Worm (Caenorhabditis elegans) whole organism, L4 larva: Measurements from ENCODE around the gene Y22D7AL.7.

Experiments
- F37D6.2 ChIP-seq: sonication (generic microtip); optimal IDR thresholded peaks from 2 replicates; lab custom pipeline; 2016; ENCODE audit warnings: mild to moderate bottlenecking, missing genetic modification characterization, missing compliant biosample characterization
- F49E8.2 ChIP-seq: sonication (generic microtip); optimal IDR thresholded peaks from 2 replicates; lab custom pipeline; 2016; ENCODE audit warnings: missing compliant biosample characterization, mild to moderate bottlenecking, missing genetic modification characterization, borderline replicate concordance
- R02D3.7 ChIP-seq: fragments of 150-350 bp; sonication (generic microtip); optimal IDR thresholded peaks from 3 replicates; lab custom pipeline; 2014; ENCODE audit warnings: missing biosample characterization, missing genetic modification characterization
- T20F7.1 ChIP-seq: fragments of 200-800 bp; sonication (Bioruptor generic); optimal IDR thresholded peaks from 2 replicates; lab custom pipeline; 2018; ENCODE audit warnings: mild to moderate bottlenecking, missing genetic modification characterization, missing compliant biosample characterization
- Y105C5A.15 ChIP-seq: fragments of 200-800 bp; sonication (Bioruptor generic); IDR thresholded peaks from 2 replicates; pipeline ENCODE4 v1.3.6; 2022; ENCODE audit warnings: missing genetic modification characterization, missing compliant biosample characterization
- Y48G9A.11 ChIP-seq: fragments of 200-800 bp; sonication (Bioruptor generic); IDR thresholded peaks from 2 replicates; pipeline ENCODE4 v1.3.6; 2022; ENCODE audit warnings: missing genetic modification reagents, missing genetic modification characterization, missing compliant biosample characterization
- ZK337.2 ChIP-seq: fragments of 200-800 bp; sonication (Bioruptor generic); IDR thresholded peaks from 2 replicates; pipeline ENCODE4 v1.3.6; 2022; ENCODE audit warnings: missing genetic modification reagents, missing genetic modification characterization, missing compliant biosample characterization
- arid-1 ChIP-seq: fragments of 200-800 bp; sonication (Bioruptor generic); conservative IDR thresholded peaks from 2 replicates; pipeline ENCODE4 v1.3.6; 2022; ENCODE audit warnings: missing genetic modification reagents, missing genetic modification characterization, missing compliant biosample characterization
- ceh-32 ChIP-seq: sonication (generic microtip); optimal IDR thresholded peaks from 2 replicates; lab custom pipeline; 2016; ENCODE audit warnings: mild to moderate bottlenecking, missing genetic modification characterization, missing compliant biosample characterization; ENCODE audit not compliant: poor library complexity
- ceh-62 ChIP-seq: sonication (generic microtip); optimal IDR thresholded peaks from 2 replicates; lab custom pipeline; 2017; ENCODE audit warnings: missing biosample characterization, missing genetic modification characterization
- ces-1 ChIP-seq: fragments of 150-350 bp; sonication (generic microtip); optimal IDR thresholded peaks from 4 replicates; lab custom pipeline; 2014; ENCODE audit warnings: missing biosample characterization, missing genetic modification reagents, missing genetic modification characterization
- cey-2 ChIP-seq: sonication (generic microtip); optimal IDR thresholded peaks from 3 replicates; lab custom pipeline; 2017; ENCODE audit warnings: missing genetic modification characterization, mild to moderate bottlenecking, missing compliant biosample characterization, antibody characterized with exemption, borderline replicate concordance; ENCODE audit not compliant: insufficient read depth
- ctbp-1 ChIP-seq: fragments of 200-800 bp; sonication (Bioruptor generic); IDR thresholded peaks from 2 replicates; pipeline ENCODE4 v1.3.6; 2022; ENCODE audit warnings: missing genetic modification reagents, missing genetic modification characterization, missing compliant biosample characterization
- daf-16 ChIP-seq, 3 experiments: sonication (generic microtip); optimal IDR thresholded peaks; 2 replicates each; lab custom pipeline; 2016 to 2017; ENCODE audit warnings: missing genetic modification characterization in 3 of 3, missing genetic modification reagents in 3 of 3, mild to moderate bottlenecking in 2 of 3, missing compliant biosample characterization in 2 of 3, missing biosample characterization in 1 of 3, moderate library complexity in 1 of 3
- duxl-1 ChIP-seq: sonication (generic microtip); optimal IDR thresholded peaks from 2 replicates; lab custom pipeline; 2016; ENCODE audit warnings: mild to moderate bottlenecking, missing genetic modification characterization, moderate library complexity, missing compliant biosample characterization; ENCODE audit not compliant: poor library complexity
- fos-1 ChIP-seq: fragments of 150-350 bp; optimal IDR thresholded peaks from 2 replicates; lab custom pipeline; 2014; ENCODE audit warnings: missing biosample characterization, missing genetic modification characterization
- hlh-30 ChIP-seq: sonication (generic microtip); optimal IDR thresholded peaks from 2 replicates; lab custom pipeline; 2017; ENCODE audit warnings: antibody characterized with exemption, mild to moderate bottlenecking, missing genetic modification characterization, missing compliant biosample characterization; ENCODE audit not compliant: insufficient read depth
- lim-7 ChIP-seq: fragments of 200-800 bp; sonication (Bioruptor generic); IDR thresholded peaks from 2 replicates; pipeline ENCODE4 v1.3.6; 2022; ENCODE audit warnings: missing genetic modification characterization, missing compliant biosample characterization
- lin-38 ChIP-seq: fragments of 200-800 bp; sonication (Bioruptor generic); IDR thresholded peaks from 2 replicates; pipeline ENCODE4 v1.3.6; 2022; ENCODE audit warnings: missing genetic modification reagents, missing genetic modification characterization, missing compliant biosample characterization
- lin-39 ChIP-seq: fragments of 150-350 bp; optimal IDR thresholded peaks from 2 replicates; lab custom pipeline; 2014; ENCODE audit warnings: missing biosample characterization, missing genetic modification reagents, missing genetic modification characterization
- madf-5 ChIP-seq, 2 experiments: fragments of 200-800 bp; sonication (Bioruptor generic); IDR thresholded peaks; 2 replicates each; pipeline ENCODE4 v1.3.6; 2022; ENCODE audit warnings: missing compliant biosample characterization in 2 of 2, missing genetic modification characterization in 2 of 2
- mdl-1 ChIP-seq, 2 experiments: fragments of 150-350 bp in 1 of 2; sonication (generic microtip) in 1 of 2; optimal IDR thresholded peaks; 2 replicates each; lab custom pipeline; 2014 to 2017; ENCODE audit warnings: missing biosample characterization in 2 of 2, missing genetic modification characterization in 2 of 2
- mes-2 ChIP-seq: sonication (generic microtip); optimal IDR thresholded peaks from 2 replicates; lab custom pipeline; 2016; ENCODE audit warnings: missing genotype, mild to moderate bottlenecking, missing genetic modification characterization, missing compliant biosample characterization; ENCODE audit not compliant: poor library complexity, severe bottlenecking
- mxl-2 ChIP-seq: fragments of 200-800 bp; sonication (Bioruptor generic); conservative IDR thresholded peaks from 2 replicates; pipeline ENCODE4 v1.3.6; 2022; ENCODE audit warnings: missing genetic modification reagents, missing genetic modification characterization, missing compliant biosample characterization
- nhr-10 ChIP-seq: fragments of 150-350 bp; optimal IDR thresholded peaks from 2 replicates; lab custom pipeline; 2014; ENCODE audit warnings: missing biosample characterization, missing genetic modification characterization
- nhr-102 ChIP-seq: sonication (generic microtip); optimal IDR thresholded peaks from 2 replicates; lab custom pipeline; 2016; ENCODE audit warnings: mild to moderate bottlenecking, missing genetic modification characterization, moderate library complexity, missing compliant biosample characterization
- nhr-11 ChIP-seq: fragments of 150-350 bp; optimal IDR thresholded peaks from 2 replicates; lab custom pipeline; 2014; ENCODE audit warnings: missing biosample characterization, missing genetic modification characterization
- nhr-111 ChIP-seq: fragments of 200-800 bp; sonication (Bioruptor generic); optimal IDR thresholded peaks from 2 replicates; lab custom pipeline; 2018; ENCODE audit warnings: mild to moderate bottlenecking, missing genetic modification characterization, missing compliant biosample characterization
- nhr-237 ChIP-seq: sonication (generic microtip); optimal IDR thresholded peaks from 2 replicates; lab custom pipeline; 2017; ENCODE audit warnings: missing biosample characterization, missing genetic modification characterization
- nhr-25 ChIP-seq: sonication (generic microtip); optimal IDR thresholded peaks from 2 replicates; lab custom pipeline; 2017; ENCODE audit warnings: missing genetic modification characterization, mild to moderate bottlenecking, missing compliant biosample characterization, antibody characterized with exemption, moderate library complexity, borderline replicate concordance; ENCODE audit not compliant: insufficient read depth
- nhr-41 ChIP-seq: fragments of 200-800 bp; sonication (Bioruptor generic); IDR thresholded peaks from 2 replicates; pipeline ENCODE4 v1.3.6; 2022; ENCODE audit warnings: missing genetic modification reagents, missing genetic modification characterization, missing compliant biosample characterization
- nhr-6 ChIP-seq: fragments of 150-350 bp; optimal IDR thresholded peaks from 2 replicates; lab custom pipeline; 2014; ENCODE audit warnings: missing biosample characterization, missing genetic modification characterization
- pha-4 ChIP-seq, 2 experiments: fragments of 150-350 bp in 1 of 2; fragments of 200-800 bp in 1 of 2; sonication (Bioruptor generic) in 1 of 2; IDR thresholded peaks in 1 of 2; optimal IDR thresholded peaks in 1 of 2; 2 replicates each; pipeline versions ENCODE4 v1.3.6 to Lab custom; 2014 to 2022; ENCODE audit warnings: missing genetic modification characterization in 2 of 2, missing genetic modification reagents in 2 of 2, missing biosample characterization in 1 of 2, missing compliant biosample characterization in 1 of 2
- sdz-12 ChIP-seq: fragments of 200-800 bp; sonication (Bioruptor generic); optimal IDR thresholded peaks from 2 replicates; lab custom pipeline; 2018; ENCODE audit warnings: mild to moderate bottlenecking, missing genetic modification characterization, missing compliant biosample characterization
- skn-1 ChIP-seq: fragments of 150-350 bp; optimal IDR thresholded peaks from 2 replicates; lab custom pipeline; 2014; ENCODE audit warnings: missing biosample characterization, missing genetic modification characterization
- snpc-4 ChIP-seq: fragments of 150-350 bp; optimal IDR thresholded peaks from 2 replicates; lab custom pipeline; 2014; ENCODE audit warnings: missing biosample characterization, missing genetic modification characterization
- unc-39 ChIP-seq: sonication (generic microtip); optimal IDR thresholded peaks from 2 replicates; lab custom pipeline; 2017; ENCODE audit warnings: missing biosample characterization, missing genetic modification characterization
- unc-62 ChIP-seq, 3 experiments: fragments of 150-350 bp in 1 of 3; sonication (generic microtip); optimal IDR thresholded peaks in 2 of 3; peaks in 1 of 3; 1 replicate in 1 of 3; 2 replicates in 2 of 3; lab custom pipeline; 2014 to 2017; ENCODE audit warnings: missing biosample characterization in 3 of 3, missing genetic modification characterization in 3 of 3, missing genetic modification reagents in 3 of 3, missing genotype in 1 of 3
- zfp-3 ChIP-seq: fragments of 200-800 bp; sonication (Bioruptor generic); conservative IDR thresholded peaks from 2 replicates; pipeline ENCODE4 v1.3.6; 2022; ENCODE audit warnings: missing genetic modification reagents, missing genetic modification characterization, missing compliant biosample characterization
- zip-11 ChIP-seq: fragments of 200-800 bp; sonication (Bioruptor generic); IDR thresholded peaks from 2 replicates; pipeline ENCODE4 v1.3.6; 2022; ENCODE audit warnings: missing genetic modification characterization, missing compliant biosample characterization
- zip-2 ChIP-seq: fragments of 150-350 bp; optimal IDR thresholded peaks from 2 replicates; lab custom pipeline; 2014; ENCODE audit warnings: missing biosample characterization, missing genetic modification characterization
- ztf-11 ChIP-seq: fragments of 150-350 bp; optimal IDR thresholded peaks from 2 replicates; lab custom pipeline; 2014; ENCODE audit warnings: missing biosample characterization, missing genetic modification characterization
- ztf-7 ChIP-seq: fragments of 150-350 bp; optimal IDR thresholded peaks from 2 replicates; lab custom pipeline; 2014; ENCODE audit warnings: missing biosample characterization, missing genetic modification characterization

The Y22D7AL.7 gene

ce11 chrIII:1600670-1601194 lies 24.2 kb downstream of the Y22D7AL.7 start, which contains the start of gene sms-3 (continued):
- TF ChIP-seq madf-5 (GFP tag; IDR thresholded peaks at IDR 0.05; lab: Robert Waterston, UW) (peak in 1 of 2 experiments; percentile 94; a peak in 2 of 4 replicates), cey-2 (tag; lab: Kevin White, UChicago) (no peak), nhr-10 (tag; lab: Kevin White, UChicago) (no peak), lin-38 (GFP tag; lab: Robert Waterston, UW) (peak; percentile 75), pha-4 (GFP tag; IDR thresholded peaks at IDR 0.05; lab: Robert Waterston, UW) (peak; percentile 81), pha-4 (tag; optimal IDR thresholded peaks at IDR 0.05; lab: Kevin White, UChicago) (no peak), ceh-62 (no peak), lin-39 (tag; lab: Kevin White, UChicago) (no peak), nhr-11 (no peak), F37D6.2 (tag; lab: Kevin White, UChicago) (no peak), ctbp-1 (0 out of 2 replicates have a peak, but pooled peaks have one; percentile 18), duxl-1 (tag; lab: Kevin White, UChicago) (peak; percentile 61), zip-11 (GFP tag; lab: Robert Waterston, UW) (no peak), mes-2 (tag; lab: Kevin White, UChicago) (peak; percentile 68), zfp-3 (0 out of 2 replicates have a peak, but pooled peaks have one; percentile 36), ztf-7 (tag; lab: Kevin White, UChicago) (no peak), ces-1 (GFP tag; lab: Kevin White, UChicago) (no peak), T20F7.1 (GFP tag; lab: Kevin White, UChicago) (peak; percentile 9), mdl-1 (tag; optimal IDR thresholded peaks at IDR 0.05; lab: Kevin White, UChicago) (no peak), F49E8.2 (tag; lab: Kevin White, UChicago) (peak; percentile 30), R02D3.7 (tag; lab: Kevin White, UChicago) (no peak), Y48G9A.11 (GFP tag; lab: Robert Waterston, UW) (peak; percentile 83), ceh-32 (tag; lab: Kevin White, UChicago) (no peak)

DNA sequence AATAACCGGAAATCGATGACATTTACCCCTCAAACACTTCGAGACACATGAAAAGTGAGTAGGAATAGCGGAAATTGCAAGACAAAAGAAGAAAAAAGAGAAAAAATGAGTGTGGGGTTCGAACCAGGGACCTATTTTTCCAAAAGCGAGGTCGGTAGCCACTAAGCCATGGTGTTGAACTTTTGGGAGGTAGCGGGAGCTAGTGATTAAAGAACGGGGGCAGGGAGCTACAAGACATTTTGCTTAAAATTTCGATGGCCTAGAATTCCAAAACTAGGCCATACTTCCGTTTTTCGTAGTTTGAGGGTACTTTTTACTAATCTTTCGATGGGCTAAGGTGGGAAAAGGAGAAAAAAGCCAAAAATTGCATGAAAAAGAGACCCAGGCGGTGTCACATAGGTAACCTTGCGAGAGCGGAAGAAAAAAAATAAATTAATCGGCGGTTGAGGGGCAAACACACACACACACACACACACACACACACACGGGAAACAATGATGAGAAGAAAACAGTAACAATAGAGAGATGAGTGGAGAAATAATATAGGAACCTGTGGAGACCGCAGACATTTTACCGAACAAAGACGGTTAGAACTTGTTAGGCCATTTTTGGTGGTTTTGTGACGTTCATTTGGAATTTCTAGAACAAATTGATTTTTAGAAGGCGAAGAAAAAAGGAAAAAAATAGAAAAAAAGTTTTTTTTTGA lies 25.1 kb downstream of the Y22D7AL.7 start:
- TF ChIP-seq ZK337.2 (peak; percentile 88), hlh-30 (tag; lab: Kevin White, UChicago) (no peak), ztf-11 (tag; lab: Kevin White, UChicago) (no peak), duxl-1 (tag; lab: Kevin White, UChicago) (peak; percentile 76), unc-62 (GFP tag; optimal IDR thresholded peaks at IDR 0.05 in 1 of 2; lab: Kevin White, UChicago) (peak in 1 of 2 experiments; percentile 79), unc-62 (tag; optimal IDR thresholded peaks at IDR 0.05; lab: Kevin White, UChicago) (no peak), nhr-11 (no peak), nhr-41 (GFP tag; lab: Robert Waterston, UW) (peak; percentile 61), mxl-2 (GFP tag; lab: Robert Waterston, UW) (no peak), F37D6.2 (tag; lab: Kevin White, UChicago) (no peak), Y48G9A.11 (GFP tag; lab: Robert Waterston, UW) (peak; percentile 88), fos-1 (no peak), Y105C5A.15 (GFP tag; lab: Robert Waterston, UW) (peak; percentile 95), zfp-3 (no peak), lin-38 (GFP tag; lab: Robert Waterston, UW) (peak; percentile 80), snpc-4 (tag; lab: Kevin White, UChicago) (no peak), ceh-32 (tag; lab: Kevin White, UChicago) (no peak), skn-1 (no peak), nhr-6 (tag; lab: Kevin White, UChicago) (no peak), daf-16 (GFP tag; optimal IDR thresholded peaks at IDR 0.05; lab: Kevin White, UChicago) (peak; percentile 22 to 79), daf-16 (tag; optimal IDR thresholded peaks at IDR 0.05; lab: Kevin White, UChicago) (peak; percentile 15), unc-39 (tag; lab: Kevin White, UChicago) (no peak), nhr-111 (peak; percentile 60), nhr-102 (tag; lab: Kevin White, UChicago) (no peak), R02D3.7 (tag; lab: Kevin White, UChicago) (no peak), nhr-25 (tag; lab: Kevin White, UChicago) (peak; percentile 53), nhr-237 (no peak), ztf-7 (tag; lab: Kevin White, UChicago) (no peak), arid-1 (peak; percentile 78), sdz-12 (GFP tag; lab: Kevin White, UChicago) (peak; percentile 84), lin-39 (tag; lab: Kevin White, UChicago) (no peak), lim-7 (peak; percentile 93), zip-2 (tag; lab: Kevin White, UChicago) (no peak)
